Worm (Caenorhabditis elegans) whole organism, L1 larva: Measurements from ENCODE around the gene srm-3.

ENCODE experiments used
- aly-2 ChIP-seq: fragments of 150-350 bp; optimal IDR thresholded peaks from 2 replicates; lab custom pipeline; 2014; ENCODE audit warnings: missing biosample characterization, missing genetic modification characterization
- ama-1 ChIP-seq: fragments of 150-350 bp; optimal IDR thresholded peaks from 2 replicates; lab custom pipeline; 2014
- ceh-82 ChIP-seq, 3 experiments: fragments of 150-350 bp in 1 of 3; sonication (generic microtip) in 2 of 3; optimal IDR thresholded peaks; 2 replicates each; lab custom pipeline; 2014 to 2017; ENCODE audit warnings: missing biosample characterization in 3 of 3, missing genetic modification characterization in 3 of 3
- egl-27 ChIP-seq, 2 experiments: fragments of 150-350 bp in 1 of 2; sonication (generic microtip); optimal IDR thresholded peaks; 3 replicates each; lab custom pipeline; 2017 to 2018; ENCODE audit warnings: missing biosample characterization in 2 of 2, missing genetic modification characterization in 2 of 2, missing genetic modification reagents in 2 of 2
- fkh-10 ChIP-seq: sonication (generic microtip); optimal IDR thresholded peaks from 2 replicates; lab custom pipeline; 2017; ENCODE audit warnings: missing biosample characterization, missing genetic modification reagents, missing genetic modification characterization
- lin-13 ChIP-seq: fragments of 150-350 bp; optimal IDR thresholded peaks from 2 replicates; lab custom pipeline; 2014; ENCODE audit warnings: missing biosample characterization, missing genetic modification reagents, missing genetic modification characterization
- nhr-12 ChIP-seq: sonication (generic microtip); optimal IDR thresholded peaks from 2 replicates; lab custom pipeline; 2017; ENCODE audit warnings: missing biosample characterization, missing genetic modification characterization
- nhr-28 ChIP-seq: fragments of 150-350 bp; optimal IDR thresholded peaks from 2 replicates; lab custom pipeline; 2014; ENCODE audit warnings: missing biosample characterization, missing genetic modification characterization
- snpc-4 ChIP-seq: fragments of 150-350 bp; optimal IDR thresholded peaks from 2 replicates; lab custom pipeline; 2014; ENCODE audit warnings: missing biosample characterization, missing genetic modification characterization
- unc-62 ChIP-seq: fragments of 150-350 bp; optimal IDR thresholded peaks from 2 replicates; lab custom pipeline; 2014; ENCODE audit warnings: missing biosample characterization, missing genetic modification reagents, missing genetic modification characterization
- xbp-1 ChIP-seq: sonication (generic microtip); optimal IDR thresholded peaks from 2 replicates; lab custom pipeline; 2016; ENCODE audit warnings: missing genetic modification characterization, missing compliant biosample characterization
- zag-1 ChIP-seq: fragments of 150-350 bp; optimal IDR thresholded peaks from 2 replicates; lab custom pipeline; 2014; ENCODE audit warnings: missing biosample characterization, missing genetic modification characterization

ce11 chrIV:9615511-9615910, 33.3 kb upstream of the srm-3 start:
- no peak for TF ChIP-seq unc-62
- no peak for TF ChIP-seq ceh-82 (tag; optimal IDR thresholded peaks at IDR 0.05; lab: Kevin White, UChicago)
- no peak for TF ChIP-seq lin-13
- TF ChIP-seq ama-1 = no peak
- TF ChIP-seq zag-1 (tag; lab: Kevin White, UChicago) = no peak
- no peak for TF ChIP-seq xbp-1 (tag; lab: Kevin White, UChicago)
- peak in 1 of 2 experiments; percentile 17 for TF ChIP-seq egl-27 (tag; optimal IDR thresholded peaks at IDR 0.05; lab: Kevin White, UChicago)
- no peak for TF ChIP-seq aly-2
- no peak for TF ChIP-seq snpc-4
- no peak for TF ChIP-seq fkh-10
- TF ChIP-seq nhr-12 = no peak
- no peak for TF ChIP-seq nhr-28 (tag; lab: Kevin White, UChicago)
